Worm (Caenorhabditis elegans): ENCODE measurements around the gene F45E12.6.

F45E12.6 gene

ce11 chrII:7326199-7326598 is 12.2 kb upstream of the F45E12.6 start:
- TF ChIP-seq lin-13 (GFP tag; optimal IDR thresholded peaks at IDR 0.05), result no peak
- TF ChIP-seq unc-62 (GFP tag; optimal IDR thresholded peaks at IDR 0.05), result no peak
- TF ChIP-seq sma-3 (GFP tag; optimal IDR thresholded peaks at IDR 0.05), result no peak
- TF ChIP-seq fos-1 (tag; optimal IDR thresholded peaks at IDR 0.05), result no peak
- TF ChIP-seq blmp-1 (tag; optimal IDR thresholded peaks at IDR 0.05; ENCODE audit: insufficient read depth), result no peak
- no peak for TF ChIP-seq skn-1 (tag; optimal IDR thresholded peaks at IDR 0.05)
- no peak for TF ChIP-seq nhr-237 (tag; optimal IDR thresholded peaks at IDR 0.05)
- no peak for TF ChIP-seq elt-1 (tag; optimal IDR thresholded peaks at IDR 0.05)
- no peak for TF ChIP-seq nhr-23 (tag; optimal IDR thresholded peaks at IDR 0.05)
- no peak for TF ChIP-seq sem-4 (tag; optimal IDR thresholded peaks at IDR 0.05)
- no peak for TF ChIP-seq dmd-4 (tag; optimal IDR thresholded peaks at IDR 0.05)
- TF ChIP-seq ztf-11 (tag; optimal IDR thresholded peaks at IDR 0.05), result no peak

DNA sequence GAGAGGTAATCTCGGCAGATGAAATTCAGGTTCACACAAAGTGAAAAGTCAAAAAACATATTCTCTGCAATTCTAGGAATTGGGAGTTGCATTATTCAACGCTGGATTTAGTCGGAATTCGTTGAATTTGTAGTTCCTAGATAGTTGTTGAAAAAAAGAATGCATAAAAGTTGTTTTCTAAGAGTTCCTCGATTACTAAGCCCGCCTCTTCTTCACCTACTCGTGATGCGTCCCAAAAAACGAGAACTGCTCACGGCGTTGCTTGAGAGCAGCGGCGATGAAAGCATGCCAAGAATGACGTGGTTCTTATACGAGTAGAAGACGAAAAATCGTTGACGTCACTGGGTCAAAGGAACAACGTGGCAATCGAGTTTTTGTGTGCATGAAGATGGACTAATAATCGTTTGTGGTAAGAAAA is 11.1 kb upstream of the F45E12.6 start:
- TF ChIP-seq ceh-16 (tag; optimal IDR thresholded peaks at IDR 0.05), result no peak
- peak; percentile 55 for TF ChIP-seq unc-55 (GFP tag; optimal IDR thresholded peaks at IDR 0.05)
- no peak for TF ChIP-seq ztf-11 (tag; optimal IDR thresholded peaks at IDR 0.05)
- TF ChIP-seq C34F6.9 (tag; optimal IDR thresholded peaks at IDR 0.05), result peak; percentile 44
- peak; percentile 52 for TF ChIP-seq sma-9 (GFP tag; optimal IDR thresholded peaks at IDR 0.05)
- TF ChIP-seq sma-9 (tag; optimal IDR thresholded peaks at IDR 0.05), result no peak
- TF ChIP-seq fos-1 (tag; optimal IDR thresholded peaks at IDR 0.05), result peak; percentile 4
- peak; percentile 25 for TF ChIP-seq nhr-129 (tag; optimal IDR thresholded peaks at IDR 0.05)
- peak; percentile 23 for TF ChIP-seq F13H6.1 (tag; optimal IDR thresholded peaks at IDR 0.05)
- peak in 1 of 2 experiments; percentile 50 for TF ChIP-seq lsy-2 (tag; optimal IDR thresholded peaks at IDR 0.05)
- TF ChIP-seq ama-1 (optimal IDR thresholded peaks at IDR 0.05), result peak; percentile 16
- TF ChIP-seq crh-2 (tag; optimal IDR thresholded peaks at IDR 0.05), result peak; percentile 86
- peak; percentile 19 for TF ChIP-seq sem-4 (tag; optimal IDR thresholded peaks at IDR 0.05)
- no peak for TF ChIP-seq egl-27 (tag; optimal IDR thresholded peaks at IDR 0.05)

- no peak for TF ChIP-seq blmp-1 (tag; optimal IDR thresholded peaks at IDR 0.05; ENCODE audit: insufficient read depth)
- TF ChIP-seq unc-55 (GFP tag; optimal IDR thresholded peaks at IDR 0.05), result peak; percentile 44
Observed at ce11 chrII:7323925-7324324, 9.9 kb upstream of the F45E12.6 start, which contains the start of gene F21D12.3. Gene F21D12.3 (minus strand): TSS chrII:7324025.

DNA sequence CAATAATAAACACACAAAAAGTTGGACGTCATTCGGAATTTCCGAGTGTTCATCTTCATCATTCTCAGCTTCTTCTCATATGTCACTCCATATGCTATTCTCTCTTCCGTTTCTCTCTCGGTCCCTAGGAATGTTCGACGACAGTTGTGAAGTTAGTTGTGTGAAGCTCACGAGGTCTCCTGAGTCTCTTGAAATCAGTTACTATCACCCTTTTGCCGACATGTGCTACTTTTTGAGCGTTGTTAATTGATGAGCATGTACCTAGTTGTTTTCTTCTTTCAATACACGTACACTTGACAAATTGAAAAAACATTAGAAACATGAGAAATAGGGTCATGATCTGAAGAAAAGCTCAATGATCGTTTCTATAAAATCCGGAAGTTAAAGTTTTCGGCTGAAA is 9.3 kb upstream of the F45E12.6 start:
- TF ChIP-seq C34F6.9 (tag; optimal IDR thresholded peaks at IDR 0.05), result peak; percentile 57
- TF ChIP-seq lin-13 (GFP tag; optimal IDR thresholded peaks at IDR 0.05), result peak; percentile 18
- no peak for TF ChIP-seq nhr-12 (tag; optimal IDR thresholded peaks at IDR 0.05)
- peak; percentile 82 for TF ChIP-seq nhr-129 (tag; optimal IDR thresholded peaks at IDR 0.05)
- TF ChIP-seq sma-9 (GFP tag; optimal IDR thresholded peaks at IDR 0.05), result peak; percentile 84
- TF ChIP-seq sma-9 (tag; optimal IDR thresholded peaks at IDR 0.05), result no peak
- peak in 1 of 2 experiments; percentile 48 for TF ChIP-seq lsy-2 (tag; optimal IDR thresholded peaks at IDR 0.05)
- TF ChIP-seq nhr-23 (tag; optimal IDR thresholded peaks at IDR 0.05), result no peak
- TF ChIP-seq mdl-1 (tag; optimal IDR thresholded peaks at IDR 0.05), result peak in 1 of 2 experiments; percentile 25
- peak; percentile 22 for TF ChIP-seq crh-2 (tag; optimal IDR thresholded peaks at IDR 0.05)
- TF ChIP-seq F13H6.1 (tag; optimal IDR thresholded peaks at IDR 0.05), result peak; percentile 83
- TF ChIP-seq ama-1 (optimal IDR thresholded peaks at IDR 0.05), result no peak
- peak; percentile 63 for TF ChIP-seq ztf-4 (tag; optimal IDR thresholded peaks at IDR 0.05)
- TF ChIP-seq nhr-6 (tag; optimal IDR thresholded peaks at IDR 0.05), result peak; percentile 53

ce11 chrII:7319471-7319870 is 5.5 kb upstream of the F45E12.6 start:
- TF ChIP-seq mab-5 (tag; optimal IDR thresholded peaks at IDR 0.05), result no peak
- TF ChIP-seq Y55F3AM.14 (GFP tag; optimal IDR thresholded peaks at IDR 0.05), result peak; percentile 80
- peak; percentile 8 for TF ChIP-seq unc-55 (GFP tag; optimal IDR thresholded peaks at IDR 0.05)

DNA sequence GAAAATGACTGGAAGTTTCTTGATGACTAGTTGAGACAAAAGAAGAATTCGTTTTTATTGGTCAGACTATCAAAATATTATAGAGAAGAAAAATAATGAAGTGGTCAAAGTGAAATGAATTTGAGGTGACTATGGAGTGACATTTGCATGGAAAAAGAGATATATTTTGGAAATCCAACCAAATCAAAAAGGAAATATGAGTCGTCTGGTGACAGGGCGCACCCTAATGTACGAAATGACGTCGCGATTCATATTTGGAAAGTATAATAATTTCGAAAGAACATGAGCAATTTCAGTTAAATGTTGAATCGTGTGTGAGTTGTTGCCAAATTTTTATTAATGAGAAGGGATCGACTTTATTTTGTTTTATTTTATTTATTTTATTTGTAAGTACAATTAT is 3.5 kb upstream of the F45E12.6 start, which contains the start of gene F21D12.2:
Gene F21D12.2, plus strand, starts transcription at position 301 of the 400 bp plus-strand sequence.
- TF ChIP-seq blmp-1 (tag; optimal IDR thresholded peaks at IDR 0.05; ENCODE audit: insufficient read depth), result no peak
- no peak for TF ChIP-seq lin-11 (tag; optimal IDR thresholded peaks at IDR 0.05)
- no peak for TF ChIP-seq mab-5 (tag; optimal IDR thresholded peaks at IDR 0.05)

Measured in whole organism, L2 larva.